Worm (Caenorhabditis elegans) whole organism, L4/young adult: ENCODE measurements around the gene Y105C5B.5.

Source experiments
- dao-5 ChIP-seq: sonication (generic microtip); optimal IDR thresholded peaks from 2 replicates; lab custom pipeline; 2016; ENCODE audit warnings: missing genotype, missing genetic modification characterization, moderate library complexity, missing compliant biosample characterization
- him-1 ChIP-seq: sonication (generic microtip); optimal IDR thresholded peaks from 2 replicates; lab custom pipeline; 2016; ENCODE audit warnings: missing genotype, missing genetic modification reagents, missing genetic modification characterization, missing compliant biosample characterization

DNA sequence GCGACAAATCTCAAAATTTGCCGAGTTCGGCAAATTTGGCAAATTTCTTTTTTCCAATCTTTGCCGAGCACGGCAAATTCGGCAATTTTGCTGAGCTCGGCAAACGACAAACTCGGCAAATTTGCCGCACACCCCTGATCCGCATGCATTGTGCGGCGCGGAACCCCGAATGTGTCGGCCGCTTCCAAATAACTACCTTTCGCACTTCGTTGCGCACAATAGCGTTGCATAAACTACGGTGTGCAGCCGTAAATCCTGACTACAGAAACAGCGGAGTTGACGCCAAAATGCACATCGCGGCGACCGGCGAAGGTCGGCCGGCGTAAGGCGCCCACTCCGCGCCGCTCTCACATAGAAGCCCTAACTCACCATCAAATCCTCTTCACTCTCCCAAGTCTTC is 37.4 kb upstream of the Y105C5B.5 start:
- TF ChIP-seq dao-5 (tag; lab: Kevin White, UChicago) (no peak), him-1 (no peak)
